Worm (Caenorhabditis elegans): ENCODE results near the gene T02G5.15.
A peak's percentile ranks its signal among the peaks of the same experiment; 100 is the strongest.

Gene T02G5.15

ce11 chrII:7111012-7111656, 27.0 kb downstream of the T02G5.15 start:
- peak; percentile 25 for TF ChIP-seq unc-42 (tag; optimal IDR thresholded peaks at IDR 0.05)
- peak; percentile 66 for TF ChIP-seq ceh-48 (tag; optimal IDR thresholded peaks at IDR 0.05)
- TF ChIP-seq lin-11 (tag; optimal IDR thresholded peaks at IDR 0.05): no peak

- TF ChIP-seq ceh-2 (tag; optimal IDR thresholded peaks at IDR 0.05) (no peak), pros-1 (tag; optimal IDR thresholded peaks at IDR 0.05) (no peak), hlh-30 (tag; optimal IDR thresholded peaks at IDR 0.05; ENCODE audit: insufficient read depth) (no peak), ceh-30 (tag; optimal IDR thresholded peaks at IDR 0.05) (peak; percentile 21), unc-55 (GFP tag; optimal IDR thresholded peaks at IDR 0.05) (peak; percentile 43), nfya-1 (tag; optimal IDR thresholded peaks at IDR 0.05) (peak; percentile 45), elt-2 (tag; optimal IDR thresholded peaks at IDR 0.05) (no peak), ceh-22 (tag; optimal IDR thresholded peaks at IDR 0.05) (no peak), ceh-24 (tag; optimal IDR thresholded peaks at IDR 0.05) (no peak), eyg-1 (tag; optimal IDR thresholded peaks at IDR 0.05) (no peak), C08G9.2 (tag; optimal IDR thresholded peaks at IDR 0.05) (no peak), ceh-6 (GFP tag; optimal IDR thresholded peaks at IDR 0.05) (no peak), K09A11.1 (tag; optimal IDR thresholded peaks at IDR 0.05; ENCODE audit: insufficient read depth) (no peak), unc-42 (tag; optimal IDR thresholded peaks at IDR 0.05) (peak; percentile 77), ceh-34 (tag; optimal IDR thresholded peaks at IDR 0.05) (no peak), ets-4 (tag; optimal IDR thresholded peaks at IDR 0.05) (no peak), pax-1 (tag; optimal IDR thresholded peaks at IDR 0.05) (no peak)
These were observed 27.5 kb downstream of the T02G5.15 start, which contains the start of gene F10E7.5 for ce11 chrII:7111657-7112049. F10E7.5 (plus strand) TSS chrII:7111978.

DNA sequence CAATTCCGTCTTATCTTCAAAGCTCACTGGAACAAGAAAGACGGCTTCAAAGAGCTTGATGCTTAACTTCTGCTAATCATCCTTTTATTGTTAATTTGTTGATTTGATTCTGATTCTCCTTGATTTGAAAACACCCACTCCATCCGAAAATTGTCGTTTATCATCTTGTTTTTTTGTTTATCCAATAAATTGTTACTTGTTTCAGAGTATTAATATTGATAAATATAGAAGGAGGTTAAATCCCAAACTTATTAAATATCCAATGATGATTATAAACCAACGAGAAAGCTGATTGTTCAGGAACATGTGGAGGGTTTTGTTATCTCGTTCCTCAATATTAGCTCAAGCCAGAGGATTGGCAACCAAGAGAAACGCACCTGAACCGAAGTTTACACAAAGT, 28.7 kb downstream of the T02G5.15 start, which contains the start of gene F10E7.6:
Gene F10E7.6 (plus strand): TSS at position 301 of the 400 bp plus-strand sequence.
- TF ChIP-seq sdc-2 (tag; optimal IDR thresholded peaks at IDR 0.05) (no peak), Y22D7AL.16 (tag; optimal IDR thresholded peaks at IDR 0.05) (no peak), gmeb-2 (tag; optimal IDR thresholded peaks at IDR 0.05) (no peak), ceh-45 (GFP tag; IDR thresholded peaks at IDR 0.05) (no peak), hlh-8 (tag; optimal IDR thresholded peaks at IDR 0.05) (no peak), sox-4 (tag; optimal IDR thresholded peaks at IDR 0.05) (no peak), che-1 (tag; optimal IDR thresholded peaks at IDR 0.05) (no peak), pros-1 (tag; optimal IDR thresholded peaks at IDR 0.05) (no peak), ttx-3 (tag; optimal IDR thresholded peaks at IDR 0.05) (no peak), ets-4 (tag; optimal IDR thresholded peaks at IDR 0.05) (no peak), fkh-6 (tag; optimal IDR thresholded peaks at IDR 0.05) (no peak), dmd-4 (tag; optimal IDR thresholded peaks at IDR 0.05; ENCODE audit: borderline replicate concordance) (no peak), ceh-34 (tag; optimal IDR thresholded peaks at IDR 0.05) (no peak), pha-4 (tag; optimal IDR thresholded peaks at IDR 0.05) (no peak), nhr-11 (tag; optimal IDR thresholded peaks at IDR 0.05) (no peak), madf-2 (tag; optimal IDR thresholded peaks at IDR 0.05) (no peak)

DNA sequence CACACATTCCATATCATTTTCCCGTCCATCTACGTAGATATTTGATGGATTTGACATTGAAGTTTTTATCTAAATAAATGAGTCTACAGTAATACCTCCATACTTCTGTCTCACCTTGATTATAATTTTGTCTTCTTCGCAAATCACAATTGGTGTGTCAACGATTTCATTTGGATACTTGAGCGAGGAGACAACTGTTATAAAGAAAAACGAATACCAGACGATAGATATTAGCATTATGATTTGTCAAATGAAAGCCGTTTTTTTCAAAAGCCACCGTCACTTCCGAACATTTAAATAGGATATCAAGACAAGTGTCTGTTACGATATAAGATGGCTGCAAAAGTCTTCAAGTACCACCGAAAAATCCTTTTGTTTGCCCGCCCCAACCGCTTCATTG, 31.5 kb downstream of the T02G5.15 start, which contains the start of gene cutl-5:
Gene cutl-5 (minus strand): TSS at position 269 of the 400 bp plus-strand sequence.
- TF ChIP-seq ceh-48 (tag; optimal IDR thresholded peaks at IDR 0.05) (no peak), ceh-24 (tag; optimal IDR thresholded peaks at IDR 0.05) (no peak), elt-4 (tag; optimal IDR thresholded peaks at IDR 0.05) (no peak), pqm-1 (tag; optimal IDR thresholded peaks at IDR 0.05) (no peak), eyg-1 (tag; optimal IDR thresholded peaks at IDR 0.05) (no peak), sdc-2 (tag; optimal IDR thresholded peaks at IDR 0.05) (no peak), mec-3 (tag; optimal IDR thresholded peaks at IDR 0.05; ENCODE audit: borderline replicate concordance) (no peak), ets-4 (tag; optimal IDR thresholded peaks at IDR 0.05) (no peak), unc-55 (GFP tag; optimal IDR thresholded peaks at IDR 0.05) (no peak), lim-6 (tag; optimal IDR thresholded peaks at IDR 0.05) (no peak), ceh-30 (tag; optimal IDR thresholded peaks at IDR 0.05) (no peak)
